Worm (Caenorhabditis elegans) whole organism, L2 larva: ENCODE data around the gene H04D03.6.
A peak's percentile ranks its signal among the peaks of the same experiment; 100 is the strongest.

ENCODE experiments used
- R02D3.7 ChIP-seq: fragments of 150-350 bp; optimal IDR thresholded peaks from 2 replicates; lab custom pipeline; 2014; ENCODE audit warnings: missing biosample characterization, missing genetic modification characterization
- aly-2 ChIP-seq: fragments of 150-350 bp; optimal IDR thresholded peaks from 2 replicates; lab custom pipeline; 2014; ENCODE audit warnings: missing biosample characterization, missing genetic modification characterization
- lin-13 ChIP-seq: fragments of 150-350 bp; optimal IDR thresholded peaks from 2 replicates; lab custom pipeline; 2014; ENCODE audit warnings: missing biosample characterization, missing genetic modification reagents, missing genetic modification characterization
- mab-5 ChIP-seq: fragments of 150-350 bp; optimal IDR thresholded peaks from 2 replicates; lab custom pipeline; 2014; ENCODE audit warnings: missing biosample characterization, missing genetic modification characterization
- nhr-77 ChIP-seq: fragments of 150-350 bp; optimal IDR thresholded peaks from 2 replicates; lab custom pipeline; 2014; ENCODE audit warnings: missing biosample characterization, missing genetic modification characterization
- snpc-4 ChIP-seq: fragments of 150-350 bp; optimal IDR thresholded peaks from 2 replicates; lab custom pipeline; 2014; ENCODE audit warnings: missing biosample characterization, missing genetic modification characterization

- TF ChIP-seq lin-13 (GFP tag; lab: Kevin White, UChicago) (no peak), mab-5 (tag; lab: Kevin White, UChicago) (no peak), nhr-77 (tag; lab: Kevin White, UChicago) (peak; percentile 11), aly-2 (tag; lab: Kevin White, UChicago) (no peak), snpc-4 (no peak), R02D3.7 (tag; lab: Kevin White, UChicago) (no peak)
Measured at ce11 chrIII:10415822-10416221, 22.9 kb downstream of the H04D03.6 start, which contains the start of gene ymel-1.
